Fruit fly (Drosophila melanogaster) whole organism, embryonic: Measurements from ENCODE around the gene ddbt.

ENCODE experiments used
- ATbp ChIP-seq: fragments of 200-800 bp; sonication (Bioruptor generic); optimal IDR thresholded peaks from 2 replicates; lab custom pipeline; 2017; ENCODE audit warnings: missing biosample characterization, mild to moderate bottlenecking, missing genetic modification characterization, missing genetic modification reagents
- CG10267 ChIP-seq: fragments of 200-800 bp; sonication (Bioruptor generic); optimal IDR thresholded peaks from 2 replicates; lab custom pipeline; 2018; ENCODE audit warnings: missing biosample characterization, mild to moderate bottlenecking, missing genetic modification characterization, moderate library complexity
- CG11504 ChIP-seq: fragments of 200-800 bp; sonication (Bioruptor generic); optimal IDR thresholded peaks from 3 replicates; lab custom pipeline; 2019; ENCODE audit warnings: missing biosample characterization, mild to moderate bottlenecking, missing genetic modification characterization, moderate library complexity
- CG11723 ChIP-seq: fragments of 200-800 bp; sonication (Bioruptor generic); optimal IDR thresholded peaks from 2 replicates; lab custom pipeline; 2017; ENCODE audit warnings: missing biosample characterization, mild to moderate bottlenecking, missing genetic modification characterization
- CG12391 ChIP-seq: fragments of 200-800 bp; sonication (Bioruptor generic); optimal IDR thresholded peaks from 3 replicates; lab custom pipeline; 2018; ENCODE audit warnings: missing biosample characterization, mild to moderate bottlenecking, missing genetic modification characterization, moderate library complexity
- CG14710 ChIP-seq: fragments of 200-800 bp; sonication (Bioruptor generic); optimal IDR thresholded peaks from 3 replicates; lab custom pipeline; 2019; ENCODE audit warnings: missing biosample characterization, mild to moderate bottlenecking, missing genetic modification characterization, moderate library complexity
- CG15601 ChIP-seq: fragments of 200-800 bp; sonication (Bioruptor generic); optimal IDR thresholded peaks from 3 replicates; lab custom pipeline; 2019; ENCODE audit warnings: missing biosample characterization, mild to moderate bottlenecking, missing genetic modification characterization, moderate library complexity
- CG17328 ChIP-seq: fragments of 200-800 bp; sonication (Bioruptor generic); IDR thresholded peaks from 2 replicates; pipeline ENCODE4 v1.3.6; 2022; ENCODE audit warnings: missing biosample characterization, missing genetic modification characterization
- CG2875 ChIP-seq: fragments of 200-800 bp; sonication (Bioruptor generic); optimal IDR thresholded peaks from 2 replicates; lab custom pipeline; 2017; ENCODE audit warnings: missing biosample characterization, mild to moderate bottlenecking, missing genetic modification characterization, missing genetic modification reagents
- CG32532 ChIP-seq: fragments of 200-800 bp; sonication (Bioruptor generic); IDR thresholded peaks from 2 replicates; pipeline ENCODE4 v1.3.6; 2022; ENCODE audit warnings: missing biosample characterization, missing genetic modification characterization
- CG33557 ChIP-seq: fragments of 200-800 bp; sonication (Bioruptor generic); optimal IDR thresholded peaks from 2 replicates; lab custom pipeline; 2019; ENCODE audit warnings: missing biosample characterization, mild to moderate bottlenecking, missing genetic modification characterization, moderate library complexity
- CG3847 ChIP-seq: fragments of 200-800 bp; sonication (Bioruptor generic); IDR thresholded peaks from 2 replicates; pipeline ENCODE4 v1.3.6; 2022; ENCODE audit warnings: missing biosample characterization, missing genetic modification characterization
- CG7271 ChIP-seq: fragments of 200-800 bp; sonication (Bioruptor generic); optimal IDR thresholded peaks from 2 replicates; lab custom pipeline; 2018; ENCODE audit warnings: missing biosample characterization, mild to moderate bottlenecking, missing genetic modification characterization, moderate library complexity
- CG7786 ChIP-seq: fragments of 200-800 bp; sonication (Bioruptor generic); optimal IDR thresholded peaks from 2 replicates; lab custom pipeline; 2016; ENCODE audit warnings: missing biosample characterization, missing genetic modification characterization
- CG8944 ChIP-seq: fragments of 200-800 bp; sonication (Bioruptor generic); optimal IDR thresholded peaks from 3 replicates; lab custom pipeline; 2016; ENCODE audit warnings: missing biosample characterization, missing genetic modification characterization
- CG9215 ChIP-seq: fragments of 200-800 bp; sonication (Bioruptor generic); IDR thresholded peaks from 2 replicates; pipeline ENCODE4 v1.3.6; 2022; ENCODE audit warnings: missing biosample characterization, missing genetic modification characterization
- CG9727 ChIP-seq: fragments of 200-800 bp; sonication (Bioruptor generic); optimal IDR thresholded peaks from 3 replicates; lab custom pipeline; 2017; ENCODE audit warnings: missing biosample characterization, mild to moderate bottlenecking, missing genetic modification characterization
- CTCF ChIP-seq: fragments of 200-800 bp; sonication (Bioruptor generic); optimal IDR thresholded peaks from 2 replicates; lab custom pipeline; 2017; ENCODE audit warnings: missing biosample characterization, mild to moderate bottlenecking, missing genetic modification characterization, moderate library complexity
- CoRest ChIP-seq: fragments of 200-800 bp; sonication (Bioruptor generic); optimal IDR thresholded peaks from 3 replicates; lab custom pipeline; 2018; ENCODE audit warnings: missing biosample characterization, mild to moderate bottlenecking, missing genetic modification characterization, moderate library complexity
- D ChIP-seq, 2 experiments: fragments of 200-800 bp in 1 of 2; fragments of >200 bp in 1 of 2; sonication (Bioruptor generic) in 1 of 2; optimal IDR thresholded peaks; 2 replicates in 1 of 2; 3 replicates in 1 of 2; lab custom pipeline; 2017; ENCODE audit warnings: mild to moderate bottlenecking in 1 of 2, missing biosample characterization in 1 of 2, missing genetic modification characterization in 1 of 2, missing genetic modification reagents in 1 of 2
- Dfd ChIP-seq, 2 experiments: fragments of >200 bp; optimal IDR thresholded peaks; 2 replicates each; lab custom pipeline; 2017; ENCODE audit warnings: missing biosample characterization in 2 of 2, missing genetic modification characterization in 2 of 2
- Dref ChIP-seq: fragments of 200-800 bp; sonication (Bioruptor generic); IDR thresholded peaks from 2 replicates; pipeline ENCODE4 v1.3.6; 2022; ENCODE audit warnings: missing biosample characterization, missing genetic modification characterization
- Eip74EF ChIP-seq, 2 experiments: fragments of 200-800 bp in 1 of 2; fragments of >200 bp in 1 of 2; sonication (Bioruptor generic) in 1 of 2; optimal IDR thresholded peaks; 2 replicates each; lab custom pipeline; 2017 to 2019; ENCODE audit warnings: missing biosample characterization in 2 of 2, missing genetic modification characterization in 2 of 2, mild to moderate bottlenecking in 1 of 2, moderate library complexity in 1 of 2
- HmgZ ChIP-seq: fragments of 200-800 bp; sonication (Bioruptor generic); optimal IDR thresholded peaks from 2 replicates; lab custom pipeline; 2018; ENCODE audit warnings: missing biosample characterization, mild to moderate bottlenecking, missing genetic modification characterization
- Jarid2 ChIP-seq: fragments of 200-800 bp; sonication (Bioruptor generic); optimal IDR thresholded peaks from 3 replicates; lab custom pipeline; 2017; ENCODE audit warnings: mild to moderate bottlenecking, missing biosample characterization, missing genetic modification reagents, missing genetic modification characterization
- Max ChIP-seq: fragments of 200-800 bp; sonication (Bioruptor generic); optimal IDR thresholded peaks from 2 replicates; lab custom pipeline; 2016; ENCODE audit warnings: missing biosample characterization, mild to moderate bottlenecking, missing genetic modification characterization
- Mes4 ChIP-seq: fragments of 200-800 bp; sonication (Bioruptor generic); optimal IDR thresholded peaks from 2 replicates; lab custom pipeline; 2016; ENCODE audit warnings: missing biosample characterization, missing genetic modification characterization
- NC2β ChIP-seq: fragments of 200-800 bp; sonication (Bioruptor generic); optimal IDR thresholded peaks from 2 replicates; lab custom pipeline; 2016; ENCODE audit warnings: missing biosample characterization, missing genetic modification characterization
- Nf-YB ChIP-seq: fragments of 200-800 bp; sonication (Bioruptor generic); optimal IDR thresholded peaks from 3 replicates; lab custom pipeline; 2019; ENCODE audit warnings: missing biosample characterization, mild to moderate bottlenecking, missing genetic modification characterization, moderate library complexity
- Oli ChIP-seq: fragments of 200-800 bp; sonication (Bioruptor generic); optimal IDR thresholded peaks from 2 replicates; lab custom pipeline; 2018; ENCODE audit warnings: missing biosample characterization, mild to moderate bottlenecking, missing genetic modification characterization, moderate library complexity
- Ptx1 ChIP-seq: fragments of 200-800 bp; sonication (Bioruptor generic); IDR thresholded peaks from 2 replicates; pipeline ENCODE4 v1.3.6; 2022; ENCODE audit warnings: missing biosample characterization, missing genetic modification characterization
- Stat92E ChIP-seq, 3 experiments: fragments of >200 bp in 2 of 3; fragments of 200-800 bp in 1 of 3; sonication (Bioruptor generic) in 1 of 3; optimal IDR thresholded peaks; 2 replicates each; lab custom pipeline; 2017 to 2019; ENCODE audit warnings: missing biosample characterization in 3 of 3, missing genetic modification characterization in 3 of 3, mild to moderate bottlenecking in 1 of 3, moderate library complexity in 1 of 3
- Xbp1 ChIP-seq: fragments of 200-800 bp; sonication (Bioruptor generic); optimal IDR thresholded peaks from 3 replicates; lab custom pipeline; 2016; ENCODE audit warnings: missing biosample characterization, mild to moderate bottlenecking, missing genetic modification characterization
- ato ChIP-seq: fragments of 200-800 bp; sonication (Bioruptor generic); IDR thresholded peaks from 2 replicates; pipeline ENCODE4 v1.3.6; 2022; ENCODE audit warnings: missing biosample characterization, missing genetic modification characterization; ENCODE audit not compliant: partially characterized antibody
- bab2 ChIP-seq: fragments of 200-800 bp; sonication (Bioruptor generic); optimal IDR thresholded peaks from 2 replicates; lab custom pipeline; 2016; ENCODE audit warnings: missing biosample characterization, missing genetic modification characterization
- dmrt11E ChIP-seq: fragments of 200-800 bp; sonication (Bioruptor generic); optimal IDR thresholded peaks from 3 replicates; lab custom pipeline; 2018; ENCODE audit warnings: missing biosample characterization, mild to moderate bottlenecking, missing genetic modification characterization, moderate library complexity
- ewg ChIP-seq: fragments of 200-800 bp; sonication (Bioruptor generic); optimal IDR thresholded peaks from 3 replicates; lab custom pipeline; 2017; ENCODE audit warnings: mild to moderate bottlenecking, missing biosample characterization, missing genetic modification reagents, missing genetic modification characterization
- ftz-f1 ChIP-seq: fragments of 200-800 bp; sonication (Bioruptor generic); optimal IDR thresholded peaks from 2 replicates; lab custom pipeline; 2016; ENCODE audit warnings: missing biosample characterization, missing genetic modification characterization
- grau ChIP-seq: fragments of 200-800 bp; optimal IDR thresholded peaks from 3 replicates; lab custom pipeline; 2019; ENCODE audit warnings: missing biosample characterization, mild to moderate bottlenecking, missing genetic modification characterization, moderate library complexity
- nom ChIP-seq: fragments of 200-800 bp; sonication (Bioruptor generic); optimal IDR thresholded peaks from 2 replicates; lab custom pipeline; 2017; ENCODE audit warnings: missing biosample characterization, missing genetic modification characterization, mild to moderate bottlenecking, moderate library complexity, missing genetic modification reagents
- phol ChIP-seq: fragments of 200-800 bp; sonication (Bioruptor generic); optimal IDR thresholded peaks from 3 replicates; lab custom pipeline; 2018; ENCODE audit warnings: missing biosample characterization, mild to moderate bottlenecking, missing genetic modification characterization, moderate library complexity
- pita ChIP-seq: fragments of 200-800 bp; sonication (Bioruptor generic); optimal IDR thresholded peaks from 2 replicates; lab custom pipeline; 2017; ENCODE audit warnings: missing biosample characterization, mild to moderate bottlenecking, missing genetic modification characterization
- pum ChIP-seq: fragments of 200-800 bp; sonication (Bioruptor generic); optimal IDR thresholded peaks from 2 replicates; lab custom pipeline; 2016; ENCODE audit warnings: missing biosample characterization, missing genetic modification characterization
- sc ChIP-seq, 3 experiments: fragments of >200 bp in 2 of 3; fragments of 200-800 bp in 1 of 3; sonication (Bioruptor generic) in 1 of 3; optimal IDR thresholded peaks; 2 replicates in 2 of 3; 3 replicates in 1 of 3; lab custom pipeline; 2017; ENCODE audit warnings: mild to moderate bottlenecking in 1 of 3, missing biosample characterization in 1 of 3, missing genetic modification characterization in 1 of 3, missing genetic modification reagents in 1 of 3
- sd ChIP-seq: fragments of 200-800 bp; sonication (Bioruptor generic); optimal IDR thresholded peaks from 3 replicates; lab custom pipeline; 2018; ENCODE audit warnings: missing biosample characterization, mild to moderate bottlenecking, missing genetic modification characterization, moderate library complexity
- sens ChIP-seq: fragments of 200-800 bp; sonication (Bioruptor generic); peaks from one replicate; lab custom pipeline; 2016; ENCODE audit warnings: missing biosample characterization, missing genetic modification characterization
- trem ChIP-seq: fragments of 200-800 bp; optimal IDR thresholded peaks from 3 replicates; lab custom pipeline; 2019; ENCODE audit warnings: missing biosample characterization, mild to moderate bottlenecking, missing genetic modification characterization, moderate library complexity

Gene ddbt

DNA sequence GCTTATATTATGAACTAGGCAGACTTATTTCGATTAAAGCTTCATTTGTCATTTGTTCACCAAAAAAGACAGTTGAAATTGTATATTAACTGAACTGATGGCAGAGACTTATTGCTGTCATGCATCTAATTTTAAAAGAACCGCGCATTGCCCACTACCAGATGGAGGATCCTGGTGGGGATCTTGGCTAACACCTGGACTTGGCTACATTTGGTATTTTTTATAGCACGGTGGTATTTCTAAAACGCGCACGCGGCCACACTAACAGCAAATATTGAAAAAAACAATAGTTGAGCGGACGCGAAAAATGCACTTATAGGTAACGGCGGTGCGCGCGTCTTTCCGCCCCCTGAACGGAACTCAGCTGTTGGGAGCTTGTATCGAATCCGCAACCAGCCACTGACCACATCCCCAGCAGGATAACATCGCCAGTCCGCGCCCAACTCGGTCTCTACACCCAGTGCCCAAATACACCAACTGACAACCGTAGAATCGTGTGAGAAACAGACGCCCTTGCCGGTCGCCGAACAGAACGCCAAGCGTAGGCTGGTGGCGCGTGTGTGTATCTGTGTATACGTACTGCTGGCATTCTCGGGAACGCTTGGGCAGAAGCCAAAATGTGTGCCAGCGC lies 24.6 kb upstream of the ddbt start (continued):
- peak; percentile 66 for TF ChIP-seq Jarid2 (GFP tag; lab: Kevin White, UChicago)
- peak; percentile 56 for TF ChIP-seq CG11504 (tag; lab: Kevin White, UChicago)
- peak; percentile 44 for TF ChIP-seq sens (GFP tag; lab: Kevin White, UChicago)
- peak; percentile 9 for TF ChIP-seq Max (GFP tag; lab: Kevin White, UChicago)
- TF ChIP-seq CTCF (GFP tag; lab: Kevin White, UChicago): peak; percentile 57
- peak; percentile 7 for TF ChIP-seq nom
- TF ChIP-seq CG7271 (tag; lab: Kevin White, UChicago): peak; percentile 6
- TF ChIP-seq Stat92E (GFP tag; optimal IDR thresholded peaks at IDR 0.05; lab: Kevin White, UChicago): peak in 1 of 3 experiments; percentile 71
- peak; percentile 88 for TF ChIP-seq pita (GFP tag; lab: Kevin White, UChicago)
- 0 out of 2 replicates have a peak, but pooled peaks have one; percentile 29 for TF ChIP-seq Dref
- no peak for TF ChIP-seq ftz-f1 (GFP tag; lab: Kevin White, UChicago)
- no peak for TF ChIP-seq CG17328
- peak; percentile 68 for TF ChIP-seq HmgZ (tag; lab: Kevin White, UChicago)
- peak; percentile 44; the same call in 1 of the 2 replicates for TF ChIP-seq CG3847 (GFP tag; lab: Robert Waterston, UW)
- TF ChIP-seq NC2β (GFP tag; lab: Kevin White, UChicago): peak; percentile 4
- TF ChIP-seq phol: peak; percentile 51
- TF ChIP-seq ato (GFP tag; lab: Robert Waterston, UW): no peak
- peak; percentile 18 for TF ChIP-seq CG7786
- TF ChIP-seq CG33557 (GFP tag; lab: Kevin White, UChicago): peak; percentile 39
- no peak for TF ChIP-seq CG11723 (GFP tag; lab: Kevin White, UChicago)
- TF ChIP-seq Ptx1: no peak
- TF ChIP-seq sd (tag; lab: Kevin White, UChicago): peak; percentile 33
- TF ChIP-seq, all 482 proteins: peak for 145

DNA sequence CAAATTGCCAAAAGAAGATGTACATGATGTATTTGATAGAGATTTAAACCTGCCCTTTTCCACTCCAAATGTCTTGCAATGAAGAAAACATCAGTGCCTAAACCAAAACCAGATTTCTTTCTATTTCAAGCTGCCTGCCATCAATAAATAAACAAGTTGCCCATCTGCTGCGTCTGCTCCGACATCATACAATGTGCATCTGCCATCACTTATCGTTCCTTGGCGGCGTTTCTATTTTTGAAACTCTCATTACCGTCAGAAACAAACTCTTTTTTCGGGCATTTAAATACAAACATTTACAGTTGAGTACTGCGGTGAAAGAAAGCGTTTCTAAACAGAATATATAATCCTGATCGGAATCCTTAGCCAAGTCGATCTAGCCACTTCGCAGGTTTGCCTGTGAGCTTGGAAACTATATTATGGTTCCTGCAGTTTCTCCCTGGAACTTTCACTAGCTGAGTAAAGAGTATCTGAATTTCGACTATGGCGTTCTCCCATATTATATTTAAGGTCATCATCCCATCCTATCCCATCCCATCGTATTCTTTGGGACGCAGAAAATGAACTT lies 22.0 kb upstream of the ddbt start:
- TF ChIP-seq CG10267 (tag; lab: Kevin White, UChicago) (peak; percentile 39), CG15601 (peak; percentile 54), CG9215 (no peak), CG2875 (peak; percentile 31), CG32532 (no peak), sc (optimal IDR thresholded peaks at IDR 0.05; lab: Kevin White, UChicago) (no peak), sc (GFP tag; optimal IDR thresholded peaks at IDR 0.05; lab: Kevin White, UChicago) (peak; percentile 29), grau (peak; percentile 25), CoRest (tag; lab: Kevin White, UChicago) (peak; percentile 40), CG12391 (tag; lab: Kevin White, UChicago) (peak; percentile 43), D (optimal IDR thresholded peaks at IDR 0.05; lab: Kevin White, UChicago) (no peak), D (GFP tag; optimal IDR thresholded peaks at IDR 0.05; lab: Kevin White, UChicago) (peak; percentile 62), Oli (tag; lab: Kevin White, UChicago) (peak; percentile 39), bab2 (GFP tag; lab: Kevin White, UChicago) (peak; percentile 3), trem (peak; percentile 36), ewg (peak; percentile 30), Eip74EF (GFP tag; optimal IDR thresholded peaks at IDR 0.05; lab: Kevin White, UChicago) (no peak), CG8944 (GFP tag; lab: Kevin White, UChicago) (peak; percentile 31), ATbp (GFP tag; lab: Kevin White, UChicago) (peak; percentile 18), pum (GFP tag; lab: Kevin White, UChicago) (peak; percentile 8), Mes4 (GFP tag; lab: Kevin White, UChicago) (no peak), Nf-YB (GFP tag; lab: Kevin White, UChicago) (peak; percentile 15), CG9727 (GFP tag; lab: Kevin White, UChicago) (peak; percentile 28), dmrt11E (tag; lab: Kevin White, UChicago) (peak; percentile 79), CG11504 (tag; lab: Kevin White, UChicago) (peak; percentile 40), Xbp1 (GFP tag; lab: Kevin White, UChicago) (peak; percentile 16), Dfd (GFP tag; optimal IDR thresholded peaks at IDR 0.05; lab: Kevin White, UChicago) (no peak), CG14710 (tag; lab: Kevin White, UChicago) (peak; percentile 70)
